Fruit fly (Drosophila melanogaster) whole organism, pupa: ENCODE results near the gene LSm3.

ENCODE experiments used
- CG32121 ChIP-seq: fragments of 200-800 bp; sonication (Bioruptor generic); IDR thresholded peaks from 2 replicates; pipeline ENCODE4 v1.3.6; 2022; ENCODE audit warnings: missing biosample characterization, missing genetic modification characterization
- CG8159 ChIP-seq: fragments of 200-800 bp; sonication (Bioruptor generic); optimal IDR thresholded peaks from 3 replicates; lab custom pipeline; 2018; ENCODE audit warnings: missing biosample characterization, mild to moderate bottlenecking, missing genetic modification characterization, moderate library complexity
- CG9948 ChIP-seq: fragments of 200-800 bp; sonication (Bioruptor generic); optimal IDR thresholded peaks from 2 replicates; lab custom pipeline; 2018; ENCODE audit warnings: missing biosample characterization, mild to moderate bottlenecking, missing genetic modification characterization, moderate library complexity
- gl ChIP-seq: fragments of 200-800 bp; sonication (Bioruptor generic); optimal IDR thresholded peaks from 2 replicates; lab custom pipeline; 2018; ENCODE audit warnings: missing biosample characterization, mild to moderate bottlenecking, missing genetic modification characterization

- peak; percentile 78 for TF ChIP-seq CG32121 (GFP tag; lab: Robert Waterston, UW)
- no peak for TF ChIP-seq gl (tag; lab: Kevin White, UChicago)
- peak; percentile 57 for TF ChIP-seq CG8159 (tag; lab: Kevin White, UChicago)
- TF ChIP-seq CG9948 = peak; percentile 57
Measured at dm6 chr3R:24037538-24038265, 41.6 kb downstream of the LSm3 start, which contains the start of gene spas.
